Worm (Caenorhabditis elegans) whole organism, young adult: Measurements from ENCODE around the gene txt-13.
A peak's percentile ranks its signal among the peaks of the same experiment; 100 is the strongest.

Experiments used
- B0019.2 ChIP-seq: fragments of 200-800 bp; sonication (Bioruptor generic); conservative IDR thresholded peaks from 2 replicates; pipeline ENCODE4 v1.3.6; 2022; ENCODE audit warnings: missing genetic modification reagents, missing genetic modification characterization, missing compliant biosample characterization
- B0336.3 ChIP-seq: fragments of 200-800 bp; sonication (Bioruptor generic); IDR thresholded peaks from 2 replicates; pipeline ENCODE4 v1.3.6; 2022; ENCODE audit warnings: missing genetic modification characterization, missing compliant biosample characterization
- F23B12.7 ChIP-seq: sonication (generic microtip); optimal IDR thresholded peaks from 2 replicates; lab custom pipeline; 2017; ENCODE audit warnings: missing genetic modification characterization, mild to moderate bottlenecking, missing compliant biosample characterization, antibody characterized with exemption, moderate library complexity; ENCODE audit not compliant: insufficient read depth
- F37B4.10 ChIP-seq: fragments of 200-800 bp; sonication (Bioruptor generic); IDR thresholded peaks from 2 replicates; pipeline ENCODE4 v1.3.6; 2022; ENCODE audit warnings: missing genetic modification characterization, missing compliant biosample characterization
- F49E8.2 ChIP-seq: sonication (generic microtip); optimal IDR thresholded peaks from 3 replicates; lab custom pipeline; 2017; ENCODE audit warnings: missing genetic modification characterization, mild to moderate bottlenecking, missing compliant biosample characterization, antibody characterized with exemption, moderate library complexity; ENCODE audit not compliant: insufficient read depth
- K12H6.12 ChIP-seq: fragments of 200-800 bp; sonication (Bioruptor generic); optimal IDR thresholded peaks from 2 replicates; lab custom pipeline; 2018; ENCODE audit warnings: mild to moderate bottlenecking, missing genetic modification characterization, missing compliant biosample characterization
- Y53G8AR.9 ChIP-seq: fragments of 200-800 bp; sonication (Bioruptor generic); conservative IDR thresholded peaks from 2 replicates; pipeline ENCODE4 v1.3.6; 2022; ENCODE audit warnings: missing genetic modification reagents, missing genetic modification characterization, missing compliant biosample characterization
- Y56A3A.18 ChIP-seq: fragments of 200-800 bp; sonication (Bioruptor generic); IDR thresholded peaks from 2 replicates; pipeline ENCODE4 v1.3.6; 2022; ENCODE audit warnings: missing genetic modification reagents, missing genetic modification characterization, missing compliant biosample characterization
- Y67H2A.10 ChIP-seq: fragments of 200-800 bp; sonication (Bioruptor generic); conservative IDR thresholded peaks from 2 replicates; pipeline ENCODE4 v1.3.6; 2022; ENCODE audit warnings: missing genetic modification reagents, missing genetic modification characterization, missing compliant biosample characterization
- attf-5 ChIP-seq: fragments of 200-800 bp; sonication (Bioruptor generic); optimal IDR thresholded peaks from 2 replicates; lab custom pipeline; 2018; ENCODE audit warnings: mild to moderate bottlenecking, missing genetic modification characterization, missing compliant biosample characterization
- bed-1 ChIP-seq: fragments of 200-800 bp; sonication (Bioruptor generic); IDR thresholded peaks from 2 replicates; pipeline ENCODE4 v1.3.6; 2022; ENCODE audit warnings: missing genetic modification reagents, missing genetic modification characterization, missing compliant biosample characterization
- cebp-1 ChIP-seq, 2 experiments: fragments of 200-800 bp in 1 of 2; sonication (Bioruptor generic) in 1 of 2; sonication (generic microtip) in 1 of 2; IDR thresholded peaks in 1 of 2; optimal IDR thresholded peaks in 1 of 2; 2 replicates each; pipeline versions ENCODE4 v1.3.6 to Lab custom; 2017 to 2022; ENCODE audit warnings: missing compliant biosample characterization in 2 of 2, missing genetic modification characterization in 2 of 2, mild to moderate bottlenecking in 1 of 2, missing genetic modification reagents in 1 of 2, moderate library complexity in 1 of 2
- cebp-2 ChIP-seq: fragments of 200-800 bp; sonication (Bioruptor generic); IDR thresholded peaks from 2 replicates; pipeline ENCODE4 v1.3.6; 2022; ENCODE audit warnings: missing genetic modification characterization, missing compliant biosample characterization
- ceh-27 ChIP-seq: fragments of 200-800 bp; sonication (Bioruptor generic); optimal IDR thresholded peaks from 2 replicates; lab custom pipeline; 2018; ENCODE audit warnings: mild to moderate bottlenecking, missing genetic modification characterization, moderate library complexity, missing compliant biosample characterization
- ceh-58 ChIP-seq: fragments of 200-800 bp; sonication (Bioruptor generic); IDR thresholded peaks from 2 replicates; pipeline ENCODE4 v1.3.6; 2022; ENCODE audit warnings: missing genetic modification characterization, missing compliant biosample characterization
- chd-7 ChIP-seq: sonication (generic microtip); optimal IDR thresholded peaks from 2 replicates; lab custom pipeline; 2016; ENCODE audit warnings: mild to moderate bottlenecking, missing genetic modification characterization, moderate library complexity, missing compliant biosample characterization
- egl-44 ChIP-seq: fragments of 200-800 bp; sonication (Bioruptor generic); IDR thresholded peaks from 2 replicates; pipeline ENCODE4 v1.3.6; 2022; ENCODE audit warnings: missing genetic modification reagents, missing genetic modification characterization, missing compliant biosample characterization
- egrh-3 ChIP-seq: fragments of 200-800 bp; sonication (Bioruptor generic); IDR thresholded peaks from 2 replicates; pipeline ENCODE4 v1.3.6; 2022; ENCODE audit warnings: missing genetic modification reagents, missing genetic modification characterization, missing compliant biosample characterization
- ekl-4 ChIP-seq: fragments of 200-800 bp; sonication (Bioruptor generic); IDR thresholded peaks from 2 replicates; pipeline ENCODE4 v1.3.6; 2022; ENCODE audit warnings: missing genetic modification reagents, missing genetic modification characterization, missing compliant biosample characterization
- ets-4 ChIP-seq: fragments of 200-800 bp; sonication (Bioruptor generic); optimal IDR thresholded peaks from 2 replicates; lab custom pipeline; 2018; ENCODE audit warnings: mild to moderate bottlenecking, missing genetic modification characterization, missing compliant biosample characterization
- hmg-20 ChIP-seq: fragments of 200-800 bp; sonication (Bioruptor generic); IDR thresholded peaks from 2 replicates; pipeline ENCODE4 v1.3.6; 2022; ENCODE audit warnings: missing genetic modification reagents, missing genetic modification characterization, missing compliant biosample characterization
- hsf-1 ChIP-seq: fragments of 200-800 bp; sonication (Bioruptor generic); IDR thresholded peaks from 2 replicates; pipeline ENCODE4 v1.3.6; 2022; ENCODE audit warnings: missing genetic modification reagents, missing genetic modification characterization, missing compliant biosample characterization
- let-526 ChIP-seq: fragments of 200-800 bp; sonication (Bioruptor generic); IDR thresholded peaks from 2 replicates; pipeline ENCODE4 v1.3.6; 2022; ENCODE audit warnings: missing genetic modification reagents, missing genetic modification characterization, missing compliant biosample characterization
- let-607 ChIP-seq, 2 experiments: fragments of 200-800 bp in 1 of 2; sonication (Bioruptor generic) in 1 of 2; sonication (generic microtip) in 1 of 2; optimal IDR thresholded peaks; 2 replicates each; lab custom pipeline; 2016 to 2018; ENCODE audit warnings: mild to moderate bottlenecking in 2 of 2, missing compliant biosample characterization in 2 of 2, missing genetic modification characterization in 2 of 2, moderate library complexity in 2 of 2, missing genotype in 1 of 2
- lin-26 ChIP-seq: fragments of 200-800 bp; sonication (Bioruptor generic); IDR thresholded peaks from 2 replicates; pipeline ENCODE4 v1.3.6; 2022; ENCODE audit warnings: missing genetic modification reagents, missing genetic modification characterization, missing compliant biosample characterization
- lin-35 ChIP-seq, 3 experiments: fragments of 150-350 bp in 2 of 3; sonication (generic microtip) in 1 of 3; optimal IDR thresholded peaks; 2 replicates each; lab custom pipeline; 2014 to 2018; ENCODE audit warnings: missing biosample characterization in 3 of 3, missing genetic modification characterization in 3 of 3, missing genetic modification reagents in 3 of 3
- lin-54 ChIP-seq: fragments of 200-800 bp; sonication (Bioruptor generic); optimal IDR thresholded peaks from 2 replicates; lab custom pipeline; 2018; ENCODE audit warnings: mild to moderate bottlenecking, missing genetic modification characterization, missing compliant biosample characterization
- mcd-1 ChIP-seq: fragments of 200-800 bp; sonication (Bioruptor generic); IDR thresholded peaks from 2 replicates; pipeline ENCODE4 v1.3.6; 2022; ENCODE audit warnings: missing genetic modification reagents, missing genetic modification characterization, missing compliant biosample characterization
- mes-4 ChIP-seq: sonication (generic microtip); optimal IDR thresholded peaks from 2 replicates; lab custom pipeline; 2016; ENCODE audit warnings: missing genotype, missing genetic modification characterization, missing compliant biosample characterization
- nfya-1 ChIP-seq: sonication (generic microtip); optimal IDR thresholded peaks from 2 replicates; lab custom pipeline; 2017; ENCODE audit warnings: antibody characterized with exemption, missing compliant biosample characterization, missing genetic modification characterization, borderline replicate concordance; ENCODE audit not compliant: insufficient read depth
- nhr-120 ChIP-seq: fragments of 200-800 bp; sonication (Bioruptor generic); IDR thresholded peaks from 2 replicates; pipeline ENCODE4 v1.3.6; 2022; ENCODE audit warnings: missing genetic modification characterization, missing compliant biosample characterization
- nhr-27 ChIP-seq: fragments of 200-800 bp; sonication (Bioruptor generic); optimal IDR thresholded peaks from 2 replicates; lab custom pipeline; 2018; ENCODE audit warnings: mild to moderate bottlenecking, missing genetic modification characterization, moderate library complexity, missing compliant biosample characterization
- pbrm-1 ChIP-seq: fragments of 200-800 bp; sonication (Bioruptor generic); IDR thresholded peaks from 2 replicates; pipeline ENCODE4 v1.3.6; 2022; ENCODE audit warnings: missing genetic modification reagents, missing genetic modification characterization, missing compliant biosample characterization
- rec-8 ChIP-seq, 2 experiments: sonication (generic microtip); optimal IDR thresholded peaks; 2 replicates each; lab custom pipeline; 2016; ENCODE audit warnings: mild to moderate bottlenecking in 2 of 2, missing genetic modification characterization in 2 of 2, missing genetic modification reagents in 2 of 2, missing genotype in 2 of 2, missing biosample characterization in 1 of 2, missing compliant biosample characterization in 1 of 2, moderate library complexity in 1 of 2
- repo-1 ChIP-seq: sonication (generic microtip); optimal IDR thresholded peaks from 2 replicates; lab custom pipeline; 2017; ENCODE audit warnings: mild to moderate bottlenecking, missing genetic modification characterization, missing compliant biosample characterization
- sea-2 ChIP-seq: fragments of 200-800 bp; sonication (Bioruptor generic); IDR thresholded peaks from 2 replicates; pipeline ENCODE4 v1.3.6; 2022; ENCODE audit warnings: missing genetic modification characterization, missing compliant biosample characterization
- snpc-1.1 ChIP-seq: sonication (generic microtip); optimal IDR thresholded peaks from 2 replicates; lab custom pipeline; 2017; ENCODE audit warnings: missing genetic modification characterization, mild to moderate bottlenecking, missing compliant biosample characterization, antibody characterized with exemption, moderate library complexity, missing genotype, missing genetic modification reagents; ENCODE audit not compliant: insufficient read depth
- somi-1 ChIP-seq: fragments of 200-800 bp; sonication (Bioruptor generic); optimal IDR thresholded peaks from 2 replicates; lab custom pipeline; 2018; ENCODE audit warnings: mild to moderate bottlenecking, missing genetic modification characterization, missing compliant biosample characterization
- tbx-9 ChIP-seq: sonication (generic microtip); optimal IDR thresholded peaks from 2 replicates; lab custom pipeline; 2016; ENCODE audit warnings: borderline replicate concordance, missing genetic modification characterization, inconsistent platforms, missing compliant biosample characterization
- zim-3 ChIP-seq: sonication (generic microtip); optimal IDR thresholded peaks from 2 replicates; lab custom pipeline; 2017; ENCODE audit warnings: mild to moderate bottlenecking, missing genetic modification characterization, moderate library complexity, missing compliant biosample characterization
- ztf-25 ChIP-seq: fragments of 200-800 bp; sonication (Bioruptor generic); IDR thresholded peaks from 2 replicates; pipeline ENCODE4 v1.3.6; 2022; ENCODE audit warnings: missing genetic modification reagents, missing genetic modification characterization, missing compliant biosample characterization
- ztf-26 ChIP-seq: sonication (generic microtip); optimal IDR thresholded peaks from 2 replicates; lab custom pipeline; 2017; ENCODE audit warnings: missing genetic modification characterization, missing compliant biosample characterization
- ztf-28 ChIP-seq: fragments of 200-800 bp; sonication (Bioruptor generic); IDR thresholded peaks from 2 replicates; pipeline ENCODE4 v1.3.6; 2022; ENCODE audit warnings: missing genetic modification reagents, missing genetic modification characterization, missing compliant biosample characterization
- ztf-3 ChIP-seq: fragments of 200-800 bp; sonication (Bioruptor generic); optimal IDR thresholded peaks from 2 replicates; lab custom pipeline; 2018; ENCODE audit warnings: mild to moderate bottlenecking, missing genetic modification characterization, missing compliant biosample characterization

Gene txt-13

DNA sequence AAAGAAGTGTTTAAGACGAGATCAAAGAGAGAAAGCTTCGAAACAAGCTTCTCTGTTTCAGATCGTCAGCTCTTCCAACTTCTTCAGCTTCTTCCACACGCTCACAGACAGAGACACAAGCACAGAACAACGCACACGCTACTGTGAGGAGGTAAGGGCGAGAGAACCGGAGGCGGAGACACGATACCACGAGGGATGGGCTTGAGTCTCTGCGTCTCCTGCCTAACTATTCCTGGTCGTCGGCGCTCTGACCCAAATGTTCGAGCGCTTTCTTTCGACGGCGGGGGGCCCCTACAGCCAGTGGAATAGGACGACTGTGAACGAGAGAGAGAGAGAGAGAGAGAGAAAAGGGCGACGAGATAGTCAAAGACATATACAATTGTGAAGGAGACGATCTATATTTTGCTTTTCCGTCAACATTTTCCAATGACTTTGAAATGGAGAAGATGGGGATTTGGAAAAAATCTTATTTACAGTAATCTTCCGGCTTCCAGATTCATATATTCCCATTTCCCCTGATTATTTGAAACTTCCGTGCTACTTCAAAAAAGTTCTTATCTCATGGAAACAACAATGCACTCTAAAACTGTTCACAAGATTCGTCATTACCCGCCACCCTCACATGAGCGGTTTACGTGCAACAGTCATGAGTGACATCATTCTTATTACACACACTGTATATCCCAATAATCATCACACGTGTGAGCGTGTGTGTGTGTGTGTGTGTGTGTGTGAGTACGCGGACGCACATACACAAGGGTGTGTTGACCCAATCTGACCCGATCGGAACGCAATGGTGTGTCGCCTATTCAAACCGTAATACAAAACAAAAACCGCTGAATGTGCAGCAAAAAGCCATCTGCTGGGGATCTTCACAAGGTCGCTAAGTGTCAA, 21.4 kb upstream of the txt-13 start (continued):
- no peak for TF ChIP-seq rec-8 (tag; optimal IDR thresholded peaks at IDR 0.05; lab: Kevin White, UChicago)
- peak in 1 of 2 experiments; percentile 36 for TF ChIP-seq let-607 (tag; optimal IDR thresholded peaks at IDR 0.05; lab: Kevin White, UChicago)
- peak; percentile 67 for TF ChIP-seq chd-7 (tag; lab: Kevin White, UChicago)
- TF ChIP-seq F49E8.2 (tag; lab: Kevin White, UChicago), result no peak
- TF ChIP-seq snpc-1.1 (tag; lab: Kevin White, UChicago), result no peak
- no peak; the same call in 1 of the 2 replicates for TF ChIP-seq sea-2 (GFP tag; lab: Robert Waterston, UW)
- TF ChIP-seq zim-3 (tag; lab: Kevin White, UChicago), result peak; percentile 53
- TF ChIP-seq ztf-3 (GFP tag; lab: Kevin White, UChicago), result peak; percentile 32
- peak; percentile 63 for TF ChIP-seq attf-5 (GFP tag; lab: Kevin White, UChicago)
- TF ChIP-seq hmg-20 (GFP tag; lab: Robert Waterston, UW), result no peak
- TF ChIP-seq ceh-58 (GFP tag; lab: Robert Waterston, UW), result no peak
- TF ChIP-seq ets-4 (GFP tag; lab: Kevin White, UChicago), result peak; percentile 24
- TF ChIP-seq ztf-28 (GFP tag; lab: Robert Waterston, UW), result 0 out of 2 replicates have a peak, but pooled peaks have one; percentile 17
- peak; percentile 65 for TF ChIP-seq lin-54 (GFP tag; lab: Kevin White, UChicago)
- no peak for TF ChIP-seq egl-44 (GFP tag; lab: Robert Waterston, UW)
- TF ChIP-seq K12H6.12 (tag; lab: Kevin White, UChicago), result peak; percentile 90
- no peak for TF ChIP-seq bed-1 (GFP tag; lab: Robert Waterston, UW)
- no peak for TF ChIP-seq repo-1
- no peak for TF ChIP-seq cebp-2
- TF ChIP-seq ztf-25, result 0 out of 2 replicates have a peak, but pooled peaks have one; percentile 6
- TF ChIP-seq nhr-120 (GFP tag; lab: Robert Waterston, UW), result no peak
- no peak for TF ChIP-seq F37B4.10
- peak; percentile 59 for TF ChIP-seq pbrm-1
- TF ChIP-seq tbx-9, result no peak
- peak; percentile 57 for TF ChIP-seq ekl-4 (GFP tag; lab: Robert Waterston, UW)
- peak; percentile 72 for TF ChIP-seq mcd-1 (GFP tag; lab: Robert Waterston, UW)
- peak; percentile 74 for TF ChIP-seq lin-26 (GFP tag; lab: Robert Waterston, UW)
- peak; percentile 71; the same call in 1 of the 2 replicates for TF ChIP-seq Y53G8AR.9 (GFP tag; lab: Robert Waterston, UW)
- no peak for TF ChIP-seq somi-1 (GFP tag; lab: Kevin White, UChicago)
- TF ChIP-seq ztf-26, result no peak
- no peak for TF ChIP-seq F23B12.7 (tag; lab: Kevin White, UChicago)
- TF ChIP-seq B0019.2 (GFP tag; lab: Robert Waterston, UW), result no peak
- peak; percentile 82 for TF ChIP-seq egrh-3 (GFP tag; lab: Robert Waterston, UW)
- peak; percentile 58; the same call in 1 of the 2 replicates for TF ChIP-seq Y67H2A.10 (GFP tag; lab: Robert Waterston, UW)
- peak; percentile 83 for TF ChIP-seq ceh-27 (GFP tag; lab: Kevin White, UChicago)
- TF ChIP-seq nhr-27 (tag; lab: Kevin White, UChicago), result no peak
- no peak for TF ChIP-seq nfya-1 (tag; lab: Kevin White, UChicago)
- TF ChIP-seq let-526 (GFP tag; lab: Robert Waterston, UW), result peak; percentile 88
- TF ChIP-seq Y56A3A.18 (GFP tag; lab: Robert Waterston, UW), result peak; percentile 16; the same call in 1 of the 2 replicates
- peak; percentile 37; the same call in 1 of the 2 replicates for TF ChIP-seq B0336.3 (GFP tag; lab: Robert Waterston, UW)
- peak; percentile 92 for TF ChIP-seq hsf-1 (GFP tag; lab: Robert Waterston, UW)
- peak in 1 of 3 experiments; percentile 68 for TF ChIP-seq lin-35 (GFP tag; optimal IDR thresholded peaks at IDR 0.05; lab: Kevin White, UChicago)
- TF ChIP-seq mes-4 (tag; lab: Kevin White, UChicago), result no peak
- TF ChIP-seq cebp-1 (GFP tag; IDR thresholded peaks at IDR 0.05; lab: Robert Waterston, UW), result peak; percentile 38
- TF ChIP-seq cebp-1 (tag; optimal IDR thresholded peaks at IDR 0.05; lab: Kevin White, UChicago), result peak; percentile 83
